Worm (Caenorhabditis elegans) whole organism, L3 larva: Measurements from ENCODE around the gene C08F8.15.

Experiments used
- ZK546.5 ChIP-seq: sonication (generic microtip); optimal IDR thresholded peaks from 2 replicates; lab custom pipeline; 2017; ENCODE audit warnings: missing biosample characterization, missing genetic modification characterization
- aly-2 ChIP-seq: fragments of 150-350 bp; optimal IDR thresholded peaks from 2 replicates; lab custom pipeline; 2014; ENCODE audit warnings: missing biosample characterization, missing genetic modification characterization
- ama-1 ChIP-seq: fragments of 150-350 bp; optimal IDR thresholded peaks from 2 replicates; lab custom pipeline; 2018
- ceh-28 ChIP-seq: fragments of 150-350 bp; optimal IDR thresholded peaks from 2 replicates; lab custom pipeline; 2014; ENCODE audit warnings: missing biosample characterization, missing genetic modification reagents, missing genetic modification characterization
- ceh-82 ChIP-seq: fragments of 150-350 bp; optimal IDR thresholded peaks from 2 replicates; lab custom pipeline; 2014; ENCODE audit warnings: missing biosample characterization, missing genetic modification characterization
- ceh-9 ChIP-seq: sonication (generic microtip); optimal IDR thresholded peaks from 2 replicates; lab custom pipeline; 2018; ENCODE audit warnings: missing biosample characterization, missing genetic modification characterization
- daf-12 ChIP-seq: fragments of 150-350 bp; optimal IDR thresholded peaks from 2 replicates; lab custom pipeline; 2014; ENCODE audit warnings: missing biosample characterization, missing genetic modification reagents, missing genetic modification characterization
- egl-27 ChIP-seq: sonication (generic microtip); optimal IDR thresholded peaks from 4 replicates; lab custom pipeline; 2017; ENCODE audit warnings: missing biosample characterization, missing genetic modification reagents, missing genetic modification characterization
- egl-5 ChIP-seq: fragments of 150-350 bp; optimal IDR thresholded peaks from 2 replicates; lab custom pipeline; 2017; ENCODE audit warnings: missing biosample characterization, missing genetic modification reagents, missing genetic modification characterization, inconsistent platforms
- elt-2 ChIP-seq: sonication (generic microtip); optimal IDR thresholded peaks from 2 replicates; lab custom pipeline; 2016; ENCODE audit warnings: missing genetic modification reagents, mild to moderate bottlenecking, missing genetic modification characterization, missing compliant biosample characterization
- elt-3 ChIP-seq, 3 experiments: fragments of 150-350 bp in 1 of 3; sonication (generic microtip) in 2 of 3; optimal IDR thresholded peaks; 2 replicates in 2 of 3; 4 replicates in 1 of 3; lab custom pipeline; 2014 to 2017; ENCODE audit warnings: missing biosample characterization in 3 of 3, missing genetic modification characterization in 3 of 3
- fkh-10 ChIP-seq: sonication (generic microtip); optimal IDR thresholded peaks from 2 replicates; lab custom pipeline; 2017; ENCODE audit warnings: missing biosample characterization, missing genetic modification reagents, missing genetic modification characterization
- fkh-2 ChIP-seq: fragments of 150-350 bp; optimal IDR thresholded peaks from 2 replicates; lab custom pipeline; 2014; ENCODE audit warnings: missing biosample characterization, missing genetic modification reagents, missing genetic modification characterization
- fos-1 ChIP-seq: fragments of 150-350 bp; optimal IDR thresholded peaks from 2 replicates; lab custom pipeline; 2014; ENCODE audit warnings: missing biosample characterization, missing genetic modification characterization
- hmg-11 ChIP-seq: sonication (generic microtip); optimal IDR thresholded peaks from 2 replicates; lab custom pipeline; 2016; ENCODE audit warnings: missing genetic modification characterization, missing compliant biosample characterization
- jun-1 ChIP-seq: fragments of 150-350 bp; optimal IDR thresholded peaks from 2 replicates; lab custom pipeline; 2014; ENCODE audit warnings: missing biosample characterization, missing genetic modification reagents, missing genetic modification characterization
- lin-15B ChIP-seq: fragments of 150-350 bp; optimal IDR thresholded peaks from 2 replicates; lab custom pipeline; 2014; ENCODE audit warnings: missing biosample characterization, missing genetic modification characterization
- mml-1 ChIP-seq: fragments of 150-350 bp; sonication (generic microtip); optimal IDR thresholded peaks from 3 replicates; lab custom pipeline; 2014; ENCODE audit warnings: missing biosample characterization, missing genetic modification characterization
- nfya-1 ChIP-seq: sonication (generic microtip); optimal IDR thresholded peaks from 2 replicates; lab custom pipeline; 2017; ENCODE audit warnings: missing genetic modification characterization, mild to moderate bottlenecking, missing compliant biosample characterization, antibody characterized with exemption, moderate library complexity; ENCODE audit not compliant: insufficient read depth
- nhr-11 ChIP-seq: fragments of 150-350 bp; optimal IDR thresholded peaks from 2 replicates; lab custom pipeline; 2014; ENCODE audit warnings: missing biosample characterization, missing genetic modification characterization
- nhr-12 ChIP-seq: fragments of 150-350 bp; optimal IDR thresholded peaks from 2 replicates; lab custom pipeline; 2014; ENCODE audit warnings: missing biosample characterization, missing genetic modification characterization
- nhr-23 ChIP-seq: fragments of 150-350 bp; optimal IDR thresholded peaks from 2 replicates; lab custom pipeline; 2014; ENCODE audit warnings: missing biosample characterization, missing genetic modification reagents, missing genetic modification characterization
- nhr-25 ChIP-seq: sonication (generic microtip); optimal IDR thresholded peaks from 2 replicates; lab custom pipeline; 2017; ENCODE audit warnings: missing biosample characterization, missing genetic modification characterization
- nhr-28 ChIP-seq: fragments of 150-350 bp; optimal IDR thresholded peaks from 2 replicates; lab custom pipeline; 2014; ENCODE audit warnings: missing biosample characterization, missing genetic modification characterization
- nhr-77 ChIP-seq: fragments of 150-350 bp; optimal IDR thresholded peaks from 2 replicates; lab custom pipeline; 2014; ENCODE audit warnings: missing biosample characterization, missing genetic modification characterization
- pha-4 ChIP-seq: fragments of 150-350 bp; optimal IDR thresholded peaks from 2 replicates; lab custom pipeline; 2014; ENCODE audit warnings: missing biosample characterization, missing genetic modification reagents, missing genetic modification characterization
- pqm-1 ChIP-seq: fragments of 150-350 bp; optimal IDR thresholded peaks from 2 replicates; lab custom pipeline; 2017; ENCODE audit warnings: missing biosample characterization, missing genetic modification characterization, inconsistent platforms
- sea-2 ChIP-seq: fragments of 150-350 bp; sonication (generic microtip); optimal IDR thresholded peaks from 4 replicates; lab custom pipeline; 2014; ENCODE audit warnings: missing biosample characterization, missing genetic modification reagents, missing genetic modification characterization
- skn-1 ChIP-seq: fragments of 150-350 bp; optimal IDR thresholded peaks from 2 replicates; lab custom pipeline; 2014; ENCODE audit warnings: missing biosample characterization, missing genetic modification characterization
- unc-62 ChIP-seq: fragments of 150-350 bp; sonication (generic microtip); optimal IDR thresholded peaks from 4 replicates; lab custom pipeline; 2014; ENCODE audit warnings: missing biosample characterization, missing genetic modification reagents, missing genetic modification characterization
- zag-1 ChIP-seq: fragments of 150-350 bp; optimal IDR thresholded peaks from 2 replicates; lab custom pipeline; 2014; ENCODE audit warnings: missing biosample characterization, missing genetic modification characterization
- ztf-11 ChIP-seq: fragments of 150-350 bp; optimal IDR thresholded peaks from 2 replicates; lab custom pipeline; 2014; ENCODE audit warnings: missing biosample characterization, missing genetic modification characterization

Gene C08F8.15

ce11 chrIV:11142314-11143227 is 18.0 kb downstream of the C08F8.15 start, which contains the start of gene skih-2:
Gene skih-2, minus strand, starts transcription at chrIV:11142364.
- no peak for TF ChIP-seq mml-1
- TF ChIP-seq nhr-23 (tag; lab: Kevin White, UChicago) = peak; percentile 33
- TF ChIP-seq fkh-10 = no peak
- TF ChIP-seq elt-2 (tag; lab: Kevin White, UChicago) = no peak
- TF ChIP-seq lin-15B (tag; lab: Kevin White, UChicago) = peak; percentile 28
- peak; percentile 62 for TF ChIP-seq nfya-1 (tag; lab: Kevin White, UChicago)
- no peak for TF ChIP-seq fkh-2
- peak; percentile 73 for TF ChIP-seq pha-4 (tag; lab: Kevin White, UChicago)
- TF ChIP-seq nhr-25 (tag; lab: Kevin White, UChicago) = peak; percentile 14
- TF ChIP-seq, all 47 proteins: peak for 5

- TF ChIP-seq nhr-12 (tag; lab: Kevin White, UChicago) (no peak), fkh-10 (no peak), daf-12 (tag; lab: Kevin White, UChicago) (no peak), zag-1 (tag; lab: Kevin White, UChicago) (no peak), skn-1 (tag; lab: Kevin White, UChicago) (no peak), ceh-82 (tag; lab: Kevin White, UChicago) (no peak), ceh-9 (tag; lab: Kevin White, UChicago) (no peak), ZK546.5 (tag; lab: Kevin White, UChicago) (no peak), nhr-11 (tag; lab: Kevin White, UChicago) (no peak)
- TF ChIP-seq, all 47 proteins: peak for 0
Observed at ce11 chrIV:11131268-11131667, 29.3 kb downstream of the C08F8.15 start, which contains the start of gene ard-1. Gene ard-1, plus strand, starts transcription at chrIV:11131279.

ce11 chrIV:11130774-11131173 is 29.8 kb downstream of the C08F8.15 start:
- no peak for TF ChIP-seq egl-27 (tag; lab: Kevin White, UChicago)
- peak; percentile 29 for TF ChIP-seq pha-4 (tag; lab: Kevin White, UChicago)
- TF ChIP-seq nhr-28 (tag; lab: Kevin White, UChicago) = no peak
- TF ChIP-seq ama-1 (lab: Kevin White, UChicago) = no peak
- TF ChIP-seq ZK546.5 (tag; lab: Kevin White, UChicago) = no peak
- peak; percentile 58 for TF ChIP-seq elt-2 (tag; lab: Kevin White, UChicago)
- peak; percentile 44 for TF ChIP-seq nfya-1 (tag; lab: Kevin White, UChicago)
- no peak for TF ChIP-seq mml-1
- TF ChIP-seq unc-62 (GFP tag; lab: Kevin White, UChicago) = no peak
- TF ChIP-seq pqm-1 = peak; percentile 11
- TF ChIP-seq fkh-10 = no peak

ce11 chrIV:11126028-11126427 is 34.6 kb downstream of the C08F8.15 start:
- TF ChIP-seq nhr-77 (tag; lab: Kevin White, UChicago) (no peak), zag-1 (tag; lab: Kevin White, UChicago) (no peak)

ce11 chrIV:11126004-11126027 is 34.8 kb downstream of the C08F8.15 start, which contains the start of gene swsn-4:
Gene swsn-4, plus strand, starts transcription at chrIV:11126024.
- TF ChIP-seq zag-1 (tag; lab: Kevin White, UChicago) = no peak
- no peak for TF ChIP-seq jun-1

- TF ChIP-seq aly-2 (tag; lab: Kevin White, UChicago) (no peak), pha-4 (tag; lab: Kevin White, UChicago) (no peak), elt-2 (tag; lab: Kevin White, UChicago) (no peak), ceh-28 (tag; lab: Kevin White, UChicago) (no peak), ztf-11 (no peak), unc-62 (GFP tag; lab: Kevin White, UChicago) (no peak), fos-1 (tag; lab: Kevin White, UChicago) (no peak), jun-1 (no peak), hmg-11 (no peak), sea-2 (GFP tag; lab: Kevin White, UChicago) (no peak), zag-1 (tag; lab: Kevin White, UChicago) (no peak), elt-3 (tag; optimal IDR thresholded peaks at IDR 0.05; lab: Kevin White, UChicago) (no peak), skn-1 (tag; lab: Kevin White, UChicago) (no peak), egl-5 (tag; lab: Kevin White, UChicago) (no peak), nhr-23 (tag; lab: Kevin White, UChicago) (no peak)
Observed at ce11 chrIV:11125604-11126003, 35.0 kb downstream of the C08F8.15 start.
